Worm (Caenorhabditis elegans) whole organism, mixed stage, embryonic: ENCODE results near the gene F55G1.7.

Experiments used
- M03D4.4 ChIP-seq: sonication (generic microtip); optimal IDR thresholded peaks from 2 replicates; lab custom pipeline; 2017; ENCODE audit warnings: mild to moderate bottlenecking, missing genetic modification characterization, missing compliant biosample characterization
- bed-3 ChIP-seq: fragments of 200-800 bp; sonication (Bioruptor generic); optimal IDR thresholded peaks from 3 replicates; lab custom pipeline; 2018; ENCODE audit warnings: mild to moderate bottlenecking, missing genetic modification characterization, moderate library complexity, missing compliant biosample characterization
- ces-1 ChIP-seq: fragments of 150-350 bp; optimal IDR thresholded peaks from 2 replicates; lab custom pipeline; 2014; ENCODE audit warnings: missing biosample characterization, missing genetic modification reagents, missing genetic modification characterization
- cnd-1 ChIP-seq: fragments of 200-800 bp; sonication (Bioruptor generic); optimal IDR thresholded peaks from 2 replicates; lab custom pipeline; 2018; ENCODE audit warnings: mild to moderate bottlenecking, missing genetic modification characterization, missing compliant biosample characterization
- elt-1 ChIP-seq: sonication (generic microtip); optimal IDR thresholded peaks from 2 replicates; lab custom pipeline; 2017; ENCODE audit warnings: missing genetic modification characterization, mild to moderate bottlenecking, missing compliant biosample characterization, antibody characterized with exemption, moderate library complexity, borderline replicate concordance; ENCODE audit not compliant: insufficient read depth
- flh-1 ChIP-seq: fragments of 200-800 bp; sonication (Bioruptor generic); optimal IDR thresholded peaks from 2 replicates; lab custom pipeline; 2018; ENCODE audit warnings: mild to moderate bottlenecking, missing genetic modification characterization, moderate library complexity, missing compliant biosample characterization
- hlh-1 ChIP-seq: fragments of 150-350 bp; optimal IDR thresholded peaks from 2 replicates; lab custom pipeline; 2014; ENCODE audit warnings: missing biosample characterization, missing genetic modification reagents, missing genetic modification characterization
- lin-13 ChIP-seq: fragments of 150-350 bp; optimal IDR thresholded peaks from 2 replicates; lab custom pipeline; 2014; ENCODE audit warnings: missing biosample characterization, missing genetic modification characterization
- nhr-2 ChIP-seq: fragments of 150-350 bp; optimal IDR thresholded peaks from 2 replicates; lab custom pipeline; 2014; ENCODE audit warnings: missing biosample characterization, missing genetic modification characterization
- sem-2 ChIP-seq: fragments of 200-800 bp; sonication (Bioruptor generic); optimal IDR thresholded peaks from 2 replicates; lab custom pipeline; 2018; ENCODE audit warnings: mild to moderate bottlenecking, missing genetic modification characterization, missing compliant biosample characterization
- tbx-8 ChIP-seq: fragments of 200-800 bp; sonication (Bioruptor generic); optimal IDR thresholded peaks from 2 replicates; lab custom pipeline; 2018; ENCODE audit warnings: mild to moderate bottlenecking, missing genetic modification characterization, moderate library complexity, missing compliant biosample characterization
- unc-120 ChIP-seq: sonication (generic microtip); optimal IDR thresholded peaks from 2 replicates; lab custom pipeline; 2017; ENCODE audit warnings: missing genetic modification characterization, missing compliant biosample characterization; ENCODE audit not compliant: poor library complexity, severe bottlenecking
- unc-39 ChIP-seq: fragments of 150-350 bp; optimal IDR thresholded peaks from 2 replicates; lab custom pipeline; 2014; ENCODE audit warnings: missing biosample characterization, missing genetic modification characterization
- ztf-11 ChIP-seq: fragments of 150-350 bp; optimal IDR thresholded peaks from 2 replicates; lab custom pipeline; 2014; ENCODE audit warnings: missing biosample characterization, missing genetic modification characterization

Gene F55G1.7

ce11 chrIV:7420913-7421312 lies 48.7 kb downstream of the F55G1.7 start, which contains the start of gene srtx-1:
Gene srtx-1 (plus strand): TSS chrIV:7421213.
- no peak for TF ChIP-seq cnd-1 (tag; lab: Kevin White, UChicago)
- TF ChIP-seq tbx-8 (GFP tag; lab: Kevin White, UChicago), result no peak
- TF ChIP-seq flh-1 (GFP tag; lab: Kevin White, UChicago), result no peak
- no peak for TF ChIP-seq nhr-2 (tag; lab: Kevin White, UChicago)
- no peak for TF ChIP-seq lin-13 (tag; lab: Kevin White, UChicago)
- no peak for TF ChIP-seq ces-1 (GFP tag; lab: Kevin White, UChicago)
- TF ChIP-seq unc-120, result no peak
- TF ChIP-seq elt-1 (tag; lab: Kevin White, UChicago), result no peak

ce11 chrIV:7418818-7419217 lies 50.8 kb downstream of the F55G1.7 start, which contains the start of gene B0496.6:
Gene B0496.6 (plus strand): TSS chrIV:7419118.
- no peak for TF ChIP-seq ztf-11
- no peak for TF ChIP-seq elt-1 (tag; lab: Kevin White, UChicago)
- TF ChIP-seq tbx-8 (GFP tag; lab: Kevin White, UChicago), result no peak
- no peak for TF ChIP-seq hlh-1 (tag; lab: Kevin White, UChicago)
- TF ChIP-seq unc-39 (tag; lab: Kevin White, UChicago), result no peak
- no peak for TF ChIP-seq flh-1 (GFP tag; lab: Kevin White, UChicago)
- no peak for TF ChIP-seq bed-3
- no peak for TF ChIP-seq sem-2
- TF ChIP-seq M03D4.4 (tag; lab: Kevin White, UChicago), result no peak
